In genomic region chr2L:14558818-14559405, dm6 we compare ENCODE assay signal across 1 fruit fly cellular context.
TF ChIP-seq lines count a peak whose summit lies in the region.

No protein-coding gene starts in this region.

TF ChIP-seq in whole organism, embryonic, 481 proteins besides CTCF, POLR2A, EP300 and RAD21 (continued from another document):
- peak; percentile 43 for TF ChIP-seq CG10543 (GFP tag; optimal IDR thresholded peaks at IDR 0.05; lab: Kevin White, UChicago)
- TF ChIP-seq repo (GFP tag; optimal IDR thresholded peaks at IDR 0.05; lab: Kevin White, UChicago) = no peak
- TF ChIP-seq CG2712 (tag; optimal IDR thresholded peaks at IDR 0.05; lab: Kevin White, UChicago) = no peak
- TF ChIP-seq CG14667 (GFP tag; IDR thresholded peaks at IDR 0.05; lab: Robert Waterston, UW) = no peak
- no peak for TF ChIP-seq Nf-YC (tag; optimal IDR thresholded peaks at IDR 0.05; lab: Kevin White, UChicago)
- no peak for TF ChIP-seq CG10654 (GFP tag; optimal IDR thresholded peaks at IDR 0.05; lab: Kevin White, UChicago)
- no peak for TF ChIP-seq H2.0 (GFP tag; IDR thresholded peaks at IDR 0.05; lab: Robert Waterston, UW)
- no peak for TF ChIP-seq Oli (tag; optimal IDR thresholded peaks at IDR 0.05; lab: Kevin White, UChicago)
- TF ChIP-seq CG8765 (GFP tag; IDR thresholded peaks at IDR 0.05; lab: Robert Waterston, UW) = no peak
- 0 out of 3 replicates have a peak, but pooled peaks have one; percentile 28 for TF ChIP-seq zfh1 (GFP tag; IDR thresholded peaks at IDR 0.05; lab: Robert Waterston, UW)
- TF ChIP-seq CG11456 (GFP tag; IDR thresholded peaks at IDR 0.05; lab: Robert Waterston, UW) = 0 out of 3 replicates have a peak, but pooled peaks have one; percentile 9
- no peak for TF ChIP-seq amos (GFP tag; IDR thresholded peaks at IDR 0.05; lab: Robert Waterston, UW; ENCODE audit: partially characterized antibody)
- no peak for TF ChIP-seq oc (tag; optimal IDR thresholded peaks at IDR 0.05; lab: Kevin White, UChicago)
- TF ChIP-seq CG1233 (GFP tag; optimal IDR thresholded peaks at IDR 0.05; lab: Kevin White, UChicago) = no peak
- TF ChIP-seq pita (GFP tag; optimal IDR thresholded peaks at IDR 0.05; lab: Kevin White, UChicago) = no peak
- TF ChIP-seq al (GFP tag; IDR thresholded peaks at IDR 0.05; lab: Robert Waterston, UW) = no peak
- TF ChIP-seq CG12299 (tag; optimal IDR thresholded peaks at IDR 0.05; lab: Kevin White, UChicago) = no peak
- TF ChIP-seq CG18011 (GFP tag; optimal IDR thresholded peaks at IDR 0.05; lab: Kevin White, UChicago) = no peak
- no peak for TF ChIP-seq bab2 (GFP tag; optimal IDR thresholded peaks at IDR 0.05; lab: Kevin White, UChicago)
- no peak for TF ChIP-seq CG4404 (GFP tag; IDR thresholded peaks at IDR 0.05; lab: Robert Waterston, UW)
- TF ChIP-seq nom (GFP tag; optimal IDR thresholded peaks at IDR 0.05; lab: Kevin White, UChicago) = no peak
- TF ChIP-seq fd64A (GFP tag; optimal IDR thresholded peaks at IDR 0.05; lab: Kevin White, UChicago) = no peak
- no peak for TF ChIP-seq Gsc (GFP tag; IDR thresholded peaks at IDR 0.05; lab: Robert Waterston, UW)
- peak; percentile 64 for TF ChIP-seq CG4328 (GFP tag; optimal IDR thresholded peaks at IDR 0.05; lab: Kevin White, UChicago)
- TF ChIP-seq CG12744 (GFP tag; optimal IDR thresholded peaks at IDR 0.05; lab: Kevin White, UChicago) = no peak
- no peak for TF ChIP-seq Xrp1 (GFP tag; IDR thresholded peaks at IDR 0.05; lab: Robert Waterston, UW)
- no peak for TF ChIP-seq pnt (GFP tag; optimal IDR thresholded peaks at IDR 0.05; lab: Kevin White, UChicago)
- TF ChIP-seq CG14014 (GFP tag; IDR thresholded peaks at IDR 0.05; lab: Robert Waterston, UW) = no peak
- TF ChIP-seq mirr (GFP tag; optimal IDR thresholded peaks at IDR 0.05; lab: Kevin White, UChicago) = peak; percentile 8
- TF ChIP-seq Med (GFP tag; lab: Kevin White, UChicago) = peak; percentile 74
- no peak for TF ChIP-seq CG17568 (GFP tag; optimal IDR thresholded peaks at IDR 0.05; lab: Kevin White, UChicago)
- TF ChIP-seq CG16779 (GFP tag; IDR thresholded peaks at IDR 0.05; lab: Robert Waterston, UW) = no peak
- no peak for TF ChIP-seq CG10274 (GFP tag; optimal IDR thresholded peaks at IDR 0.05; lab: Kevin White, UChicago)
- peak; percentile 92 for TF ChIP-seq lab (GFP tag; optimal IDR thresholded peaks at IDR 0.05; lab: Kevin White, UChicago)
- TF ChIP-seq rib (GFP tag; IDR thresholded peaks at IDR 0.05; lab: Robert Waterston, UW) = peak; percentile 48; the same call in 1 of the 2 replicates
- TF ChIP-seq psq (GFP tag; optimal IDR thresholded peaks at IDR 0.05; lab: Kevin White, UChicago) = no peak
- no peak for TF ChIP-seq CG17359 (tag; optimal IDR thresholded peaks at IDR 0.05; lab: Kevin White, UChicago)
- no peak for TF ChIP-seq H15 (GFP tag; IDR thresholded peaks at IDR 0.05; lab: Robert Waterston, UW)
- no peak for TF ChIP-seq ATbp (GFP tag; optimal IDR thresholded peaks at IDR 0.05; lab: Kevin White, UChicago)
- TF ChIP-seq unpg (GFP tag; optimal IDR thresholded peaks at IDR 0.05; lab: Kevin White, UChicago) = no peak
- TF ChIP-seq sd (tag; optimal IDR thresholded peaks at IDR 0.05; lab: Kevin White, UChicago) = peak; percentile 35
- no peak for TF ChIP-seq Bdp1 (GFP tag; optimal IDR thresholded peaks at IDR 0.05; lab: Kevin White, UChicago)
- TF ChIP-seq Optix (GFP tag; IDR thresholded peaks at IDR 0.05; lab: Robert Waterston, UW) = 0 out of 3 replicates have a peak, but pooled peaks have one; percentile 29
- peak; percentile 44; the same call in 1 of the 3 replicates for TF ChIP-seq so (GFP tag; IDR thresholded peaks at IDR 0.05; lab: Robert Waterston, UW)
- no peak for TF ChIP-seq Hmr (GFP tag; optimal IDR thresholded peaks at IDR 0.05; lab: Kevin White, UChicago)
- no peak for TF ChIP-seq kah (GFP tag; optimal IDR thresholded peaks at IDR 0.05; lab: Kevin White, UChicago)
- no peak for TF ChIP-seq CG6689 (GFP tag; IDR thresholded peaks at IDR 0.05; lab: Robert Waterston, UW)
- no peak for TF ChIP-seq nmo (GFP tag; optimal IDR thresholded peaks at IDR 0.05; lab: Kevin White, UChicago)
- no peak for TF ChIP-seq CG42726 (GFP tag; IDR thresholded peaks at IDR 0.05; lab: Robert Waterston, UW; ENCODE audit: partially characterized antibody)
- no peak for TF ChIP-seq CG30431 (GFP tag; optimal IDR thresholded peaks at IDR 0.05; lab: Kevin White, UChicago)
- no peak for TF ChIP-seq Nf-YA (GFP tag; IDR thresholded peaks at IDR 0.05; lab: Robert Waterston, UW)
- no peak for TF ChIP-seq CG2202 (tag; optimal IDR thresholded peaks at IDR 0.05; lab: Kevin White, UChicago)
- TF ChIP-seq CG13775 (GFP tag; optimal IDR thresholded peaks at IDR 0.05; lab: Kevin White, UChicago) = no peak
- TF ChIP-seq CG6791 (GFP tag; IDR thresholded peaks at IDR 0.05; lab: Robert Waterston, UW; ENCODE audit: partially characterized antibody) = no peak
- no peak for TF ChIP-seq hth (optimal IDR thresholded peaks at IDR 0.05; lab: Kevin White, UChicago)
- TF ChIP-seq Mes4 (GFP tag; optimal IDR thresholded peaks at IDR 0.05; lab: Kevin White, UChicago) = no peak
- TF ChIP-seq shn (GFP tag; optimal IDR thresholded peaks at IDR 0.05; lab: Kevin White, UChicago) = no peak
TF ChIP-seq in whole organism, embryonic: peak in this region for 17.
